Worm (Caenorhabditis elegans): ENCODE results near the gene E02C12.11.

E02C12.11 gene

ce11 chrV:9343629-9344624 is 35.8 kb downstream of the E02C12.11 start, which contains the start of gene tos-1:
tos-1 (minus strand) TSS chrV:9344203.
- TF ChIP-seq unc-120 (tag; optimal IDR thresholded peaks at IDR 0.05; ENCODE audit: poor library complexity, severe bottlenecking) (peak; percentile 86), ceh-43 (GFP tag; optimal IDR thresholded peaks at IDR 0.05) (peak; percentile 92), unc-62 (GFP tag; optimal IDR thresholded peaks at IDR 0.05) (peak; percentile 94), snpc-4 (tag; optimal IDR thresholded peaks at IDR 0.05) (no peak), bed-3 (GFP tag; optimal IDR thresholded peaks at IDR 0.05) (peak; percentile 77), blmp-1 (tag; optimal IDR thresholded peaks at IDR 0.05) (no peak), mep-1 (tag; optimal IDR thresholded peaks at IDR 0.05) (peak; percentile 99), flh-1 (GFP tag; optimal IDR thresholded peaks at IDR 0.05) (peak; percentile 27), ceh-83 (GFP tag; optimal IDR thresholded peaks at IDR 0.05) (peak; percentile 82), unc-39 (tag; optimal IDR thresholded peaks at IDR 0.05) (peak; percentile 93), elt-1 (tag; optimal IDR thresholded peaks at IDR 0.05; ENCODE audit: borderline replicate concordance, insufficient read depth) (peak; percentile 52), nhr-2 (tag; optimal IDR thresholded peaks at IDR 0.05) (peak; percentile 52), nhr-12 (tag; optimal IDR thresholded peaks at IDR 0.05) (peak; percentile 93), ces-1 (GFP tag; optimal IDR thresholded peaks at IDR 0.05) (peak; percentile 92), nhr-76 (tag; optimal IDR thresholded peaks at IDR 0.05) (no peak), ham-2 (GFP tag; optimal IDR thresholded peaks at IDR 0.05) (peak; percentile 96), ceh-39 (tag; optimal IDR thresholded peaks at IDR 0.05) (peak; percentile 100), lin-13 (tag; optimal IDR thresholded peaks at IDR 0.05) (peak; percentile 98), drap-1 (GFP tag; optimal IDR thresholded peaks at IDR 0.05) (peak; percentile 93), sem-2 (GFP tag; optimal IDR thresholded peaks at IDR 0.05) (peak; percentile 69), tbx-8 (GFP tag; optimal IDR thresholded peaks at IDR 0.05) (peak; percentile 45), mab-5 (tag; optimal IDR thresholded peaks at IDR 0.05) (peak; percentile 63), hlh-1 (tag; optimal IDR thresholded peaks at IDR 0.05) (peak; percentile 57), elt-3 (tag; optimal IDR thresholded peaks at IDR 0.05) (peak; percentile 74), pha-4 (tag; optimal IDR thresholded peaks at IDR 0.05) (peak; percentile 90), lsy-2 (tag; optimal IDR thresholded peaks at IDR 0.05) (peak; percentile 89), mls-2 (tag; optimal IDR thresholded peaks at IDR 0.05) (peak; percentile 96), sptf-1 (tag; optimal IDR thresholded peaks at IDR 0.05) (peak; percentile 97), nhr-237 (tag; optimal IDR thresholded peaks at IDR 0.05) (peak; percentile 98), lin-32 (GFP tag; optimal IDR thresholded peaks at IDR 0.05) (peak; percentile 51), nhr-28 (tag; optimal IDR thresholded peaks at IDR 0.05) (peak; percentile 81), M03D4.4 (tag; optimal IDR thresholded peaks at IDR 0.05) (peak; percentile 93), zip-8 (tag; optimal IDR thresholded peaks at IDR 0.05) (no peak), ztf-11 (tag; optimal IDR thresholded peaks at IDR 0.05) (peak; percentile 96), cnd-1 (tag; optimal IDR thresholded peaks at IDR 0.05) (peak; percentile 92)

ce11 chrV:9342965-9343628 is 36.6 kb downstream of the E02C12.11 start:
- TF ChIP-seq mab-5 (tag; optimal IDR thresholded peaks at IDR 0.05) (no peak), ceh-39 (tag; optimal IDR thresholded peaks at IDR 0.05) (no peak), ceh-43 (GFP tag; optimal IDR thresholded peaks at IDR 0.05) (no peak), elt-1 (tag; optimal IDR thresholded peaks at IDR 0.05; ENCODE audit: borderline replicate concordance, insufficient read depth) (no peak), hlh-1 (tag; optimal IDR thresholded peaks at IDR 0.05) (no peak), drap-1 (GFP tag; optimal IDR thresholded peaks at IDR 0.05) (no peak), nhr-12 (tag; optimal IDR thresholded peaks at IDR 0.05) (no peak), nhr-76 (tag; optimal IDR thresholded peaks at IDR 0.05) (no peak), mep-1 (tag; optimal IDR thresholded peaks at IDR 0.05) (no peak), unc-120 (tag; optimal IDR thresholded peaks at IDR 0.05; ENCODE audit: poor library complexity, severe bottlenecking) (no peak), cnd-1 (tag; optimal IDR thresholded peaks at IDR 0.05) (no peak), ham-2 (GFP tag; optimal IDR thresholded peaks at IDR 0.05) (no peak), sem-2 (GFP tag; optimal IDR thresholded peaks at IDR 0.05) (no peak), bed-3 (GFP tag; optimal IDR thresholded peaks at IDR 0.05) (no peak)
